Worm (Caenorhabditis elegans) whole organism, L2 larva: ENCODE measurements around the gene Y50D4C.5.

Experiments used
- C34F6.9 ChIP-seq: fragments of 150-350 bp; optimal IDR thresholded peaks from 2 replicates; lab custom pipeline; 2014; ENCODE audit warnings: missing biosample characterization, missing genetic modification characterization
- F13H6.1 ChIP-seq: sonication (generic microtip); optimal IDR thresholded peaks from 2 replicates; lab custom pipeline; 2016; ENCODE audit warnings: missing genetic modification characterization, missing compliant biosample characterization
- R02D3.7 ChIP-seq: fragments of 150-350 bp; optimal IDR thresholded peaks from 2 replicates; lab custom pipeline; 2014; ENCODE audit warnings: missing biosample characterization, missing genetic modification characterization
- Y55F3AM.14 ChIP-seq: fragments of 200-800 bp; sonication (Bioruptor generic); optimal IDR thresholded peaks from 2 replicates; lab custom pipeline; 2018; ENCODE audit warnings: mild to moderate bottlenecking, missing genetic modification characterization, missing compliant biosample characterization
- ZK546.5 ChIP-seq: sonication (generic microtip); optimal IDR thresholded peaks from 2 replicates; lab custom pipeline; 2017; ENCODE audit warnings: missing biosample characterization, missing genetic modification characterization
- alr-1 ChIP-seq: fragments of 150-350 bp; optimal IDR thresholded peaks from 2 replicates; lab custom pipeline; 2014; ENCODE audit warnings: missing biosample characterization, missing genetic modification characterization
- aly-2 ChIP-seq: fragments of 150-350 bp; optimal IDR thresholded peaks from 2 replicates; lab custom pipeline; 2014; ENCODE audit warnings: missing biosample characterization, missing genetic modification characterization
- ama-1 ChIP-seq: fragments of 150-350 bp; optimal IDR thresholded peaks from 2 replicates; lab custom pipeline; 2018; ENCODE audit warnings: inconsistent platforms
- blmp-1 ChIP-seq: sonication (generic microtip); optimal IDR thresholded peaks from 2 replicates; lab custom pipeline; 2017; ENCODE audit warnings: missing genetic modification characterization, mild to moderate bottlenecking, missing compliant biosample characterization, antibody characterized with exemption, moderate library complexity; ENCODE audit not compliant: insufficient read depth
- ceh-16 ChIP-seq: fragments of 150-350 bp; optimal IDR thresholded peaks from 2 replicates; lab custom pipeline; 2014; ENCODE audit warnings: missing biosample characterization, missing genetic modification characterization
- ceh-82 ChIP-seq: fragments of 150-350 bp; optimal IDR thresholded peaks from 2 replicates; lab custom pipeline; 2014; ENCODE audit warnings: missing biosample characterization, missing genetic modification characterization
- dmd-4 ChIP-seq: sonication (generic microtip); optimal IDR thresholded peaks from 2 replicates; lab custom pipeline; 2017; ENCODE audit warnings: missing biosample characterization, missing genetic modification characterization
- egl-27 ChIP-seq: sonication (generic microtip); optimal IDR thresholded peaks from 3 replicates; lab custom pipeline; 2017; ENCODE audit warnings: missing biosample characterization, missing genetic modification reagents, missing genetic modification characterization
- elt-3 ChIP-seq: sonication (generic microtip); optimal IDR thresholded peaks from 2 replicates; lab custom pipeline; 2017; ENCODE audit warnings: missing biosample characterization, missing genetic modification characterization
- fos-1 ChIP-seq: fragments of 150-350 bp; optimal IDR thresholded peaks from 2 replicates; lab custom pipeline; 2014; ENCODE audit warnings: missing biosample characterization, missing genetic modification characterization
- gmeb-1 ChIP-seq: fragments of 150-350 bp; optimal IDR thresholded peaks from 2 replicates; lab custom pipeline; 2014; ENCODE audit warnings: missing biosample characterization, missing genetic modification characterization
- lin-11 ChIP-seq: fragments of 150-350 bp; sonication (generic microtip); optimal IDR thresholded peaks from 2 replicates; lab custom pipeline; 2014; ENCODE audit warnings: missing biosample characterization, missing genetic modification characterization, inconsistent platforms, mixed read lengths
- lin-13 ChIP-seq: fragments of 150-350 bp; optimal IDR thresholded peaks from 2 replicates; lab custom pipeline; 2014; ENCODE audit warnings: missing biosample characterization, missing genetic modification reagents, missing genetic modification characterization
- mab-5 ChIP-seq: fragments of 150-350 bp; optimal IDR thresholded peaks from 2 replicates; lab custom pipeline; 2014; ENCODE audit warnings: missing biosample characterization, missing genetic modification characterization
- mbf-1 ChIP-seq: sonication (generic microtip); optimal IDR thresholded peaks from 2 replicates; lab custom pipeline; 2017; ENCODE audit warnings: missing biosample characterization, missing genetic modification characterization
- mdl-1 ChIP-seq, 2 experiments: fragments of 150-350 bp in 1 of 2; sonication (generic microtip) in 1 of 2; optimal IDR thresholded peaks; 2 replicates each; lab custom pipeline; 2017; ENCODE audit warnings: missing biosample characterization in 2 of 2, missing genetic modification characterization in 2 of 2
- nhr-10 ChIP-seq: sonication (generic microtip); optimal IDR thresholded peaks from 2 replicates; lab custom pipeline; 2017; ENCODE audit warnings: missing biosample characterization, missing genetic modification characterization
- nhr-11 ChIP-seq: fragments of 150-350 bp; optimal IDR thresholded peaks from 2 replicates; lab custom pipeline; 2014; ENCODE audit warnings: missing biosample characterization, missing genetic modification characterization
- nhr-129 ChIP-seq: fragments of 150-350 bp; optimal IDR thresholded peaks from 2 replicates; lab custom pipeline; 2014; ENCODE audit warnings: missing biosample characterization, missing genetic modification characterization
- nhr-21 ChIP-seq: fragments of 150-350 bp; optimal IDR thresholded peaks from 2 replicates; lab custom pipeline; 2014; ENCODE audit warnings: missing biosample characterization, missing genetic modification characterization
- nhr-23 ChIP-seq: fragments of 150-350 bp; optimal IDR thresholded peaks from 2 replicates; lab custom pipeline; 2014; ENCODE audit warnings: missing biosample characterization, missing genetic modification reagents, missing genetic modification characterization
- nhr-25 ChIP-seq: fragments of 150-350 bp; sonication (generic microtip); optimal IDR thresholded peaks from 3 replicates; lab custom pipeline; 2014; ENCODE audit warnings: missing biosample characterization, missing genetic modification characterization
- peb-1 ChIP-seq: fragments of 150-350 bp; optimal IDR thresholded peaks from 2 replicates; lab custom pipeline; 2014; ENCODE audit warnings: missing biosample characterization, missing genetic modification characterization
- skn-1 ChIP-seq: sonication (generic microtip); optimal IDR thresholded peaks from 2 replicates; lab custom pipeline; 2017; ENCODE audit warnings: missing biosample characterization, missing genetic modification characterization
- sma-3 ChIP-seq: sonication (generic microtip); optimal IDR thresholded peaks from 2 replicates; lab custom pipeline; 2016; ENCODE audit warnings: missing genetic modification reagents, missing genetic modification characterization, missing compliant biosample characterization
- sma-9 ChIP-seq, 2 experiments: fragments of 150-350 bp in 1 of 2; sonication (generic microtip) in 1 of 2; optimal IDR thresholded peaks; 2 replicates each; lab custom pipeline; 2014 to 2016; ENCODE audit warnings: missing genetic modification characterization in 2 of 2, mild to moderate bottlenecking in 1 of 2, missing biosample characterization in 1 of 2, missing compliant biosample characterization in 1 of 2, missing genetic modification reagents in 1 of 2, moderate library complexity in 1 of 2
- unc-39 ChIP-seq: fragments of 150-350 bp; optimal IDR thresholded peaks from 2 replicates; lab custom pipeline; 2014; ENCODE audit warnings: missing biosample characterization, missing genetic modification characterization
- unc-62 ChIP-seq: fragments of 150-350 bp; optimal IDR thresholded peaks from 2 replicates; lab custom pipeline; 2014; ENCODE audit warnings: missing biosample characterization, missing genetic modification reagents, missing genetic modification characterization
- zag-1 ChIP-seq: fragments of 150-350 bp; optimal IDR thresholded peaks from 2 replicates; lab custom pipeline; 2014; ENCODE audit warnings: missing biosample characterization, missing genetic modification characterization
- ztf-4 ChIP-seq: fragments of 150-350 bp; optimal IDR thresholded peaks from 2 replicates; lab custom pipeline; 2014; ENCODE audit warnings: missing biosample characterization, missing genetic modification characterization

Gene Y50D4C.5

DNA sequence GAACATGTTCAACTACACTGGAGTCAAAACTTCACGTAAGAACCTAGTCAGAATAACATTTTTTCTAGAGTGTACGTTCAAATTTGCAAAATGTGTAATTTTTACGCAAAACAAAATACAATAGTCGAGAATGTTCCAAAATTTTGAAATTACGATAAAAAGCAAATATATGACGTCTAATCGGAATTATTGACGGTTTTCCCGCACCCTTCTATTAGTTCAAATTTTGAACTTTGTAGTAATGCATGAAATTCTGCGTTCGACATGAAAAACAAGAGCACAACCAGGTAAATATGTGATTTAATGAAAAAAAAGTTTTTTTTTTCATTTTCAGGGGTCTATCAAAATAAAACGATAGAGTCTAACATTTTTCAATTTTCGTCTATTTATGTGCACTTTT, 34.5 kb upstream of the Y50D4C.5 start:
- no peak for TF ChIP-seq R02D3.7 (tag; lab: Kevin White, UChicago)
- TF ChIP-seq gmeb-1 (tag; lab: Kevin White, UChicago) = no peak
- TF ChIP-seq C34F6.9 (tag; lab: Kevin White, UChicago) = no peak
- TF ChIP-seq skn-1 (tag; lab: Kevin White, UChicago) = no peak
- TF ChIP-seq elt-3 (tag; lab: Kevin White, UChicago) = no peak
- TF ChIP-seq nhr-21 (tag; lab: Kevin White, UChicago) = no peak
- no peak for TF ChIP-seq ceh-16 (tag; lab: Kevin White, UChicago)
- no peak for TF ChIP-seq unc-62 (GFP tag; lab: Kevin White, UChicago)
- no peak for TF ChIP-seq F13H6.1 (tag; lab: Kevin White, UChicago)

- no peak for TF ChIP-seq alr-1
- TF ChIP-seq dmd-4 (tag; lab: Kevin White, UChicago) = no peak
- no peak for TF ChIP-seq unc-62 (GFP tag; lab: Kevin White, UChicago)
- no peak for TF ChIP-seq mab-5 (tag; lab: Kevin White, UChicago)
- TF ChIP-seq peb-1 (tag; lab: Kevin White, UChicago) = no peak
- no peak for TF ChIP-seq Y55F3AM.14 (GFP tag; lab: Kevin White, UChicago)
- no peak for TF ChIP-seq ZK546.5 (tag; lab: Kevin White, UChicago)
- no peak for TF ChIP-seq fos-1 (tag; lab: Kevin White, UChicago)
- no peak for TF ChIP-seq egl-27
- TF ChIP-seq F13H6.1 (tag; lab: Kevin White, UChicago) = no peak
Measured at ce11 chrV:1033304-1033703, 29.8 kb upstream of the Y50D4C.5 start, which contains the start of gene flp-34. Gene flp-34 (minus strand): TSS chrV:1033404.

DNA sequence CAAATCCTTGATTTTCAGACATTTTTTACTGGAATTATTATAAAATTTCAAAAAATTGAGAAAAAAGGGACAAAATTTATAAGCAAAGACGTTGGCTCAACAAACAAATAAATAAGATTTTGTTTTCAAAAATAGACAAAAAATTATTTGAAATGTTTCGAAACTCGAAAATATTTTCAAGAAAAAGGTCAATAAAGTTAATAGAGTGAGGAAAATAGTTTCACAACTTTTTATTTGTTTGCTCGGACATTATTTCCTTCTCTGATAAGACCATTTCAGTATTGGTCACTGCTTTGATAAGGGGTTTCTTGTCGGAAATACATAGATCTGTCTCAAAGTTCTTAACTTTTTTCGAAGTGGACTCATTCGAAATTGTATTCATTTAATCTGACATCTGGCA, 23.5 kb upstream of the Y50D4C.5 start, which contains the start of gene R09A1.3:
R09A1.3 (minus strand) TSS at position 31 of the 400 bp plus-strand sequence.
- no peak for TF ChIP-seq peb-1 (tag; lab: Kevin White, UChicago)
- TF ChIP-seq ceh-82 (tag; lab: Kevin White, UChicago) = no peak
- peak; percentile 45 for TF ChIP-seq fos-1 (tag; lab: Kevin White, UChicago)
- TF ChIP-seq nhr-25 = no peak

ce11 chrV:1023367-1023766, 19.8 kb upstream of the Y50D4C.5 start, which contains the start of gene pei-2:
Gene pei-2 (minus strand): TSS chrV:1023467.
- TF ChIP-seq Y55F3AM.14 (GFP tag; lab: Kevin White, UChicago) (no peak), dmd-4 (tag; lab: Kevin White, UChicago) (no peak), ceh-16 (tag; lab: Kevin White, UChicago) (no peak), nhr-25 (no peak), unc-39 (tag; lab: Kevin White, UChicago) (no peak), zag-1 (tag; lab: Kevin White, UChicago) (no peak), ama-1 (lab: Kevin White, UChicago) (no peak), lin-11 (no peak), aly-2 (tag; lab: Kevin White, UChicago) (no peak), nhr-129 (no peak), R02D3.7 (tag; lab: Kevin White, UChicago) (no peak), lin-13 (GFP tag; lab: Kevin White, UChicago) (no peak), blmp-1 (tag; lab: Kevin White, UChicago) (no peak), nhr-11 (tag; lab: Kevin White, UChicago) (no peak), skn-1 (tag; lab: Kevin White, UChicago) (no peak), mbf-1 (tag; lab: Kevin White, UChicago) (no peak), unc-62 (GFP tag; lab: Kevin White, UChicago) (no peak), gmeb-1 (tag; lab: Kevin White, UChicago) (no peak), nhr-23 (tag; lab: Kevin White, UChicago) (no peak)
- TF ChIP-seq, all 48 proteins: peak for 0

DNA sequence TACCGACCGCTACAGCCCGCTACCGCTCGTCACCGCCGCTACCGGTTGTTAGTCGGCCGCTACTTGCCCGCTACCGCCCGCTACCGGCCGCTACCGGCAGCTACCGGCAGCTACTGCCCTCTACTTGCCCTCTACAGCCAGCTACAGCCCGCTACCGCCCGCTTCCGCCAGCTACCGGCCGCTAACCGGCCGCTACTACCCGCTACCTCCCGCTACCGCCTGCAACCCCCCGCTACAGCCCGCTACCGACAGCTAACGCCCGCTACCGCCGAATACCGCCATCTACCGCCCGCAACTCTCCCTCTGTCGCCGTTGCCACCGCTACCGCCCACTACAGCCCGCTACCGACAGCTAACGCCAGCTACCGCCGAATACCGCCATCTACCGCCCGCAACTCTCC, 17.9 kb upstream of the Y50D4C.5 start:
- TF ChIP-seq aly-2 (tag; lab: Kevin White, UChicago) = no peak
- TF ChIP-seq ceh-16 (tag; lab: Kevin White, UChicago) = no peak
- no peak for TF ChIP-seq gmeb-1 (tag; lab: Kevin White, UChicago)
- no peak for TF ChIP-seq egl-27
- no peak for TF ChIP-seq mdl-1 (tag; optimal IDR thresholded peaks at IDR 0.05; lab: Kevin White, UChicago)
- no peak for TF ChIP-seq ceh-82 (tag; lab: Kevin White, UChicago)
- no peak for TF ChIP-seq sma-3 (GFP tag; lab: Kevin White, UChicago)
- no peak for TF ChIP-seq nhr-10 (tag; lab: Kevin White, UChicago)
- TF ChIP-seq nhr-25 = no peak
- TF ChIP-seq C34F6.9 (tag; lab: Kevin White, UChicago) = no peak
- no peak for TF ChIP-seq skn-1 (tag; lab: Kevin White, UChicago)
- no peak for TF ChIP-seq ztf-4 (tag; lab: Kevin White, UChicago)
- TF ChIP-seq sma-9 (GFP tag; optimal IDR thresholded peaks at IDR 0.05; lab: Kevin White, UChicago) = no peak
- TF ChIP-seq sma-9 (tag; optimal IDR thresholded peaks at IDR 0.05; lab: Kevin White, UChicago) = no peak
- TF ChIP-seq nhr-11 (tag; lab: Kevin White, UChicago) = no peak
